Fruit fly (Drosophila melanogaster) whole organism, prepupa: ENCODE measurements around the gene Acph-1.

Experiments used
- Blimp-1 ChIP-seq: fragments of 200-800 bp; sonication (Bioruptor generic); optimal IDR thresholded peaks from 3 replicates; lab custom pipeline; 2017; ENCODE audit warnings: missing biosample characterization, missing genetic modification characterization, mild to moderate bottlenecking, moderate library complexity, missing genetic modification reagents
- CG11294 ChIP-seq: fragments of 200-800 bp; sonication (Bioruptor generic); IDR thresholded peaks from 2 replicates; pipeline ENCODE4 v1.3.6; 2022; ENCODE audit warnings: missing biosample characterization, missing genetic modification characterization
- CG31627 ChIP-seq: fragments of 200-800 bp; sonication (Bioruptor generic); optimal IDR thresholded peaks from 3 replicates; lab custom pipeline; 2016; ENCODE audit warnings: missing biosample characterization, missing genetic modification characterization
- CG4318 ChIP-seq: fragments of 200-800 bp; sonication (Bioruptor generic); optimal IDR thresholded peaks from 3 replicates; lab custom pipeline; 2017; ENCODE audit warnings: missing biosample characterization, mild to moderate bottlenecking, missing genetic modification characterization
- CG6854 ChIP-seq: fragments of 200-800 bp; sonication (Bioruptor generic); optimal IDR thresholded peaks from 2 replicates; lab custom pipeline; 2017; ENCODE audit warnings: missing biosample characterization, mild to moderate bottlenecking, missing genetic modification characterization
- CG7368 ChIP-seq: fragments of 200-800 bp; sonication (Bioruptor generic); optimal IDR thresholded peaks from 3 replicates; lab custom pipeline; 2016; ENCODE audit warnings: missing biosample characterization, missing genetic modification characterization
- CG8319 ChIP-seq: fragments of 200-800 bp; sonication (Bioruptor generic); optimal IDR thresholded peaks from 3 replicates; lab custom pipeline; 2016; ENCODE audit warnings: missing biosample characterization, missing genetic modification characterization
- Hr39 ChIP-seq: fragments of 200-800 bp; sonication (Bioruptor generic); optimal IDR thresholded peaks from 2 replicates; lab custom pipeline; 2016; ENCODE audit warnings: missing biosample characterization, missing genetic modification characterization
- achi ChIP-seq: fragments of 200-800 bp; sonication (Bioruptor generic); optimal IDR thresholded peaks from 3 replicates; lab custom pipeline; 2016; ENCODE audit warnings: missing biosample characterization, missing genetic modification characterization
- pdm3 ChIP-seq: fragments of 200-800 bp; sonication (Bioruptor generic); optimal IDR thresholded peaks from 3 replicates; lab custom pipeline; 2016; ENCODE audit warnings: missing biosample characterization, missing genetic modification characterization
- topi ChIP-seq: fragments of 200-800 bp; sonication (Bioruptor generic); optimal IDR thresholded peaks from 3 replicates; lab custom pipeline; 2016; ENCODE audit warnings: missing biosample characterization, missing genetic modification characterization
- vri ChIP-seq: fragments of 200-800 bp; sonication (Bioruptor generic); optimal IDR thresholded peaks from 3 replicates; lab custom pipeline; 2016; ENCODE audit warnings: missing biosample characterization, mild to moderate bottlenecking, missing genetic modification characterization

- TF ChIP-seq CG7368 (no peak), CG4318 (GFP tag; lab: Kevin White, UChicago) (no peak), CG11294 (GFP tag; lab: Robert Waterston, UW) (no peak), vri (GFP tag; lab: Kevin White, UChicago) (no peak), CG31627 (GFP tag; lab: Kevin White, UChicago) (no peak), CG6854 (GFP tag; lab: Kevin White, UChicago) (no peak), Hr39 (GFP tag; lab: Kevin White, UChicago) (no peak), Blimp-1 (GFP tag; lab: Kevin White, UChicago) (peak; percentile 13), pdm3 (GFP tag; lab: Kevin White, UChicago) (no peak), topi (GFP tag; lab: Kevin White, UChicago) (no peak), achi (GFP tag; lab: Kevin White, UChicago) (no peak), CG8319 (no peak)
Observed at dm6 chr3R:29963102-29963501, 30.1 kb downstream of the Acph-1 start.
